Worm (Caenorhabditis elegans): ENCODE data around the gene C49C3.6.

DNA sequence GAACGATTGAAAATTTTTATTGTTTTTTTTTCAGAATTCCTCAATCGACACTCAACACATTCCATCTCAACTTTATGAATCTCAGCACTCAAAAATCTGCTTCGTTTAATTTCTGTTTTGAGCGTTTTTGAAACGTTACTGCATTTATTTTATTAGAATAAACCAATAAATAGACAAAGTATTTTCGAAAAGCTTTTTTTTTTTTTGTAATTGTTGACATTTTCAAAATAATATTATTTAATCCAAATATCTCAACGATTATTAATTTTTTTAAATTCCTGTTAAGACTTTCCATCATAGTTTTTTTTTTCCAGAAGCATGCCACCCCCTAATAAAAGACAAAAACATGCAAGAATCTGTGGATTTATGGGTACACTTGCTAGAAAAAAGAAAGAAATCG lies 934 bp downstream of the C49C3.6 start, which contains the start of gene C49C3.7:
- no peak for TF ChIP-seq lin-11 (tag; optimal IDR thresholded peaks at IDR 0.05)
- TF ChIP-seq elt-1 (tag; optimal IDR thresholded peaks at IDR 0.05) = no peak
- no peak for TF ChIP-seq ztf-11 (tag; optimal IDR thresholded peaks at IDR 0.05)
- no peak for TF ChIP-seq unc-62 (GFP tag; optimal IDR thresholded peaks at IDR 0.05)
- no peak for TF ChIP-seq fos-1 (tag; optimal IDR thresholded peaks at IDR 0.05)

All from whole organism, L2 larva.